Worm (Caenorhabditis elegans) whole organism, L4 larva: ENCODE data around the gene Y59A8B.21.

Source experiments
- ceh-28 ChIP-seq: fragments of 150-350 bp; optimal IDR thresholded peaks from 2 replicates; lab custom pipeline; 2014; ENCODE audit warnings: missing biosample characterization, missing genetic modification reagents, missing genetic modification characterization
- nhr-237 ChIP-seq: sonication (generic microtip); optimal IDR thresholded peaks from 2 replicates; lab custom pipeline; 2017; ENCODE audit warnings: missing biosample characterization, missing genetic modification characterization
- nhr-41 ChIP-seq: fragments of 200-800 bp; sonication (Bioruptor generic); IDR thresholded peaks from 2 replicates; pipeline ENCODE4 v1.3.6; 2022; ENCODE audit warnings: missing genetic modification reagents, missing genetic modification characterization, missing compliant biosample characterization

- TF ChIP-seq ceh-28 (tag; lab: Kevin White, UChicago) (no peak), nhr-41 (GFP tag; lab: Robert Waterston, UW) (no peak), nhr-237 (no peak)
Observed at ce11 chrV:17956109-17956508, 30.0 kb upstream of the Y59A8B.21 start.
